Worm (Caenorhabditis elegans) whole organism, late embryonic: ENCODE data around the gene cee-1.

ENCODE experiments used
- K02D7.2 ChIP-seq: sonication (generic microtip); optimal IDR thresholded peaks from 2 replicates; lab custom pipeline; 2017; ENCODE audit warnings: mild to moderate bottlenecking, missing genetic modification characterization, missing compliant biosample characterization
- T23F11.4 ChIP-seq: fragments of 200-800 bp; sonication (Bioruptor generic); optimal IDR thresholded peaks from 2 replicates; lab custom pipeline; 2018; ENCODE audit warnings: mild to moderate bottlenecking, missing genetic modification characterization, missing compliant biosample characterization
- ama-1 ChIP-seq: fragments of 150-350 bp; optimal IDR thresholded peaks from 2 replicates; lab custom pipeline; 2014
- dmd-4 ChIP-seq: sonication (generic microtip); optimal IDR thresholded peaks from 2 replicates; lab custom pipeline; 2016; ENCODE audit warnings: borderline replicate concordance, missing genetic modification characterization, missing compliant biosample characterization
- dve-1 ChIP-seq: sonication (generic microtip); optimal IDR thresholded peaks from 2 replicates; lab custom pipeline; 2017; ENCODE audit warnings: antibody characterized with exemption, mild to moderate bottlenecking, missing genetic modification characterization, missing compliant biosample characterization
- elt-2 ChIP-seq: sonication (generic microtip); optimal IDR thresholded peaks from 2 replicates; lab custom pipeline; 2016; ENCODE audit warnings: missing genetic modification reagents, missing genetic modification characterization, missing compliant biosample characterization
- ets-4 ChIP-seq: sonication (generic microtip); optimal IDR thresholded peaks from 2 replicates; lab custom pipeline; 2016; ENCODE audit warnings: missing genetic modification characterization, missing compliant biosample characterization
- fax-1 ChIP-seq: sonication (generic microtip); optimal IDR thresholded peaks from 2 replicates; lab custom pipeline; 2016; ENCODE audit warnings: missing genotype, missing genetic modification characterization, missing compliant biosample characterization
- nfya-1 ChIP-seq: sonication (generic microtip); optimal IDR thresholded peaks from 2 replicates; lab custom pipeline; 2017; ENCODE audit warnings: missing genetic modification characterization, mild to moderate bottlenecking, missing compliant biosample characterization, antibody characterized with exemption, moderate library complexity
- nhr-11 ChIP-seq: fragments of 150-350 bp; optimal IDR thresholded peaks from 2 replicates; lab custom pipeline; 2014; ENCODE audit warnings: missing biosample characterization, missing genetic modification characterization
- nhr-232 ChIP-seq: sonication (generic microtip); optimal IDR thresholded peaks from 2 replicates; lab custom pipeline; 2016; ENCODE audit warnings: missing genetic modification characterization, missing compliant biosample characterization
- npax-4 ChIP-seq: sonication (generic microtip); optimal IDR thresholded peaks from 2 replicates; lab custom pipeline; 2016; ENCODE audit warnings: missing genetic modification characterization, missing compliant biosample characterization
- pag-3 ChIP-seq: sonication (generic microtip); optimal IDR thresholded peaks from 2 replicates; lab custom pipeline; 2016; ENCODE audit warnings: missing compliant biosample characterization, missing genetic modification characterization, borderline replicate concordance
- sox-4 ChIP-seq: sonication (generic microtip); optimal IDR thresholded peaks from 2 replicates; lab custom pipeline; 2017; ENCODE audit warnings: mild to moderate bottlenecking, missing genetic modification characterization, inconsistent platforms, missing compliant biosample characterization
- tbx-7 ChIP-seq: sonication (generic microtip); optimal IDR thresholded peaks from 2 replicates; lab custom pipeline; 2016; ENCODE audit warnings: missing genotype, missing genetic modification characterization, missing compliant biosample characterization
- unc-55 ChIP-seq: sonication (generic microtip); optimal IDR thresholded peaks from 2 replicates; lab custom pipeline; 2017; ENCODE audit warnings: missing biosample characterization, missing genetic modification reagents, missing genetic modification characterization

Gene cee-1

ce11 chrIII:4962886-4963285 is 50.4 kb downstream of the cee-1 start, which contains the start of gene C27F2.9 (continued):
- TF ChIP-seq T23F11.4 = no peak
- TF ChIP-seq dmd-4 (tag; lab: Kevin White, UChicago) = no peak
- peak; percentile 82 for TF ChIP-seq nfya-1
- no peak for TF ChIP-seq pag-3
- no peak for TF ChIP-seq nhr-232 (tag; lab: Kevin White, UChicago)
- peak; percentile 61 for TF ChIP-seq elt-2 (tag; lab: Kevin White, UChicago)
- TF ChIP-seq fax-1 (tag; lab: Kevin White, UChicago) = no peak
- peak; percentile 23 for TF ChIP-seq dve-1 (tag; lab: Kevin White, UChicago)
- no peak for TF ChIP-seq K02D7.2 (tag; lab: Kevin White, UChicago)
- no peak for TF ChIP-seq ama-1 (lab: Kevin White, UChicago)
- peak; percentile 26 for TF ChIP-seq unc-55
- TF ChIP-seq npax-4 = peak; percentile 1
- no peak for TF ChIP-seq sox-4 (tag; lab: Kevin White, UChicago)
- TF ChIP-seq tbx-7 (tag; lab: Kevin White, UChicago) = peak; percentile 44
- no peak for TF ChIP-seq nhr-11
- peak; percentile 77 for TF ChIP-seq ets-4
